Fruit fly (Drosophila melanogaster): ENCODE results near the gene CG13947.

DNA sequence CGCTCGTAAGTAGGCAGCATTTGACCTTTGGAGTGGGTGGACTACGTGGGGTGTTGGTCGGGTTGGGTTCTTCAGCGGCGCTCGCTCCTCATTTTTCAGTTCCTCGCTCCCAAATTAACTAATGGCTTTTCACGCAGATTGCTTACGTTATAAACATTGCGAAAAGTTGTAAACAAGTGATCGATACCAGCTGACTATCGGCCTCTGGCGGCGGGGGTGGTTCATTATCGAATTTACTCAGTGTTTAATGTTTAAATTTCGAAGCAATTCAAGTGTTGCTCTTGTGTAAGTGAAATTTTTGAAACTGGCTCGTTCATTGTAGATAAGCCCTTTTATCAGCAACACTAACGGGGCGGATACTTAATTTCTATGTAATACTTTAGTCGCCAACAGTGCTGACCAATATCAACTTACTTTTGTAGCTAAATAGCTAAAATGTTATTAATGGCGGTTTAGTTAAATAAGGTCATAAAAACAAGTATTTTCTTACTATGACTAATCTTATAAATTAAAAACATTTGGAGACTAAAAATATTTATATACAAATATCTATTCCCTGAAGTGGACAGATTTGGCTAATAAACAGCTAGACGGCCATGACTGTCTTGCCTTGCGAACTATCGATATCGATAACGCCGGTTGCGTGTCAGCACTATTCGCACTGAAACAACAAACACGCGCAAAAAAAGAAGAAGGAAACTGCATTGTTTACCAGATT, 40.5 kb downstream of the CG13947 start, which contains the start of the genes PGAP2 and Clp:
- TF ChIP-seq CG6792 (GFP tag; optimal IDR thresholded peaks at IDR 0.05): peak; percentile 50
- no peak for TF ChIP-seq Sox102F (GFP tag; optimal IDR thresholded peaks at IDR 0.05)
- no peak for TF ChIP-seq dac (GFP tag; optimal IDR thresholded peaks at IDR 0.05)
- no peak for TF ChIP-seq dsx (GFP tag; optimal IDR thresholded peaks at IDR 0.05; ENCODE audit: poor library complexity, severe bottlenecking)
- TF ChIP-seq fd85E (GFP tag; optimal IDR thresholded peaks at IDR 0.05): no peak
- TF ChIP-seq Sox14 (GFP tag; optimal IDR thresholded peaks at IDR 0.05): peak; percentile 64
- peak; percentile 90 for TF ChIP-seq Eip78C (GFP tag)
- TF ChIP-seq Hr4 (GFP tag; optimal IDR thresholded peaks at IDR 0.05): no peak
- no peak for TF ChIP-seq Eip75B (GFP tag; optimal IDR thresholded peaks at IDR 0.05)
- TF ChIP-seq CG16779 (tag; optimal IDR thresholded peaks at IDR 0.05): no peak
- no peak for TF ChIP-seq pdm3 (GFP tag; optimal IDR thresholded peaks at IDR 0.05)
- peak; percentile 3 for TF ChIP-seq Blimp-1 (GFP tag; optimal IDR thresholded peaks at IDR 0.05)
- peak; percentile 2 for TF ChIP-seq CG6808 (GFP tag; optimal IDR thresholded peaks at IDR 0.05)
- TF ChIP-seq Smox (GFP tag; optimal IDR thresholded peaks at IDR 0.05): no peak

Data from whole organism, prepupa.